Fruit fly (Drosophila melanogaster): ENCODE measurements around the gene Mst84Db.

- no peak for TF ChIP-seq Sin3A (optimal IDR thresholded peaks at IDR 0.05)
- no peak for TF ChIP-seq CG17829 (tag; optimal IDR thresholded peaks at IDR 0.05)
- no peak for TF ChIP-seq Aef1 (GFP tag; IDR thresholded peaks at IDR 0.05)
- no peak for TF ChIP-seq CG12236 (GFP tag; optimal IDR thresholded peaks at IDR 0.05)
- no peak for TF ChIP-seq klu (GFP tag; IDR thresholded peaks at IDR 0.05)
- TF ChIP-seq MESR4 (GFP tag; optimal IDR thresholded peaks at IDR 0.05): no peak
- no peak for TF ChIP-seq CG10462 (GFP tag; optimal IDR thresholded peaks at IDR 0.05)
- TF ChIP-seq Dbx (GFP tag; IDR thresholded peaks at IDR 0.05): no peak
These were observed 16.0 kb downstream of the Mst84Db start, which contains the start of gene CG43290 for dm6 chr3R:7349452-7349851.
